Worm (Caenorhabditis elegans) whole organism, young adult: ENCODE measurements around the gene coq-8.

ENCODE experiments used
- Y53F4B.3 ChIP-seq: fragments of 200-800 bp; sonication (Bioruptor generic); IDR thresholded peaks from 2 replicates; pipeline ENCODE4 v1.3.6; 2022; ENCODE audit warnings: missing genetic modification reagents, missing genetic modification characterization, missing compliant biosample characterization
- lin-26 ChIP-seq: fragments of 200-800 bp; sonication (Bioruptor generic); IDR thresholded peaks from 2 replicates; pipeline ENCODE4 v1.3.6; 2022; ENCODE audit warnings: missing genetic modification reagents, missing genetic modification characterization, missing compliant biosample characterization
- lin-35 ChIP-seq, 3 experiments: fragments of 150-350 bp in 2 of 3; sonication (generic microtip) in 1 of 3; optimal IDR thresholded peaks; 2 replicates each; lab custom pipeline; 2014 to 2018; ENCODE audit warnings: missing biosample characterization in 3 of 3, missing genetic modification characterization in 3 of 3, missing genetic modification reagents in 3 of 3
- nfya-1 ChIP-seq: sonication (generic microtip); optimal IDR thresholded peaks from 2 replicates; lab custom pipeline; 2017; ENCODE audit warnings: antibody characterized with exemption, missing compliant biosample characterization, missing genetic modification characterization, borderline replicate concordance; ENCODE audit not compliant: insufficient read depth
- nhr-90 ChIP-seq: sonication (generic microtip); optimal IDR thresholded peaks from 2 replicates; lab custom pipeline; 2016; ENCODE audit warnings: missing genotype, mild to moderate bottlenecking, missing genetic modification characterization, missing compliant biosample characterization

DNA sequence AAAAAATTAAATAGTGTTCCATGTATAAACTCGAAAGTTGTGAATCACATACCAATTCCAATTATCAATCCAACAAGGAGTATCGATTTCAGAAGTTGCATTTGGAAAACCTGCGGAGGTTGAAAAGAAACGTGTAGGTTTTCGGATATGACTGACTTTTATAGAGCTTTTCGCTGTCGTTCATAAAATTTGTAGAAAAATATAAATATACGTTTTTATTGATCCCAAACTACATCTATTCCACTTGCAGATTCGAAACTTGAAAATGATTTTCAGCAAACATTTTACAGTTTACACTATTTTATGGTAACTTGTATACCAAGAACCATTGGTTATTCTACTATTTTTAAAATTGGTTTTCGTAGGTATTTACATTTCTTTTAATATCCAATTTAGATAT lies 21.1 kb upstream of the coq-8 start, which contains the start of gene clec-156:
- no peak for TF ChIP-seq nhr-90 (tag; lab: Kevin White, UChicago)
- TF ChIP-seq lin-35 (GFP tag; optimal IDR thresholded peaks at IDR 0.05; lab: Kevin White, UChicago): no peak
- no peak for TF ChIP-seq nfya-1
- no peak for TF ChIP-seq lin-26 (GFP tag; lab: Robert Waterston, UW)
- TF ChIP-seq Y53F4B.3 (GFP tag; lab: Robert Waterston, UW): no peak
